Worm (Caenorhabditis elegans): ENCODE results near the gene F43C1.7.

Gene F43C1.7

ce11 chrIII:4277762-4278161, 35.4 kb upstream of the F43C1.7 start:
- no peak for TF ChIP-seq lin-54 (GFP tag; optimal IDR thresholded peaks at IDR 0.05)

- TF ChIP-seq tbp1 (GFP tag; optimal IDR thresholded peaks at IDR 0.05) (no peak), egrh-3 (GFP tag; IDR thresholded peaks at IDR 0.05) (peak; percentile 39; the same call in 1 of the 2 replicates), zfh-2 (GFP tag; conservative IDR thresholded peaks at IDR 0.05) (0 out of 2 replicates have a peak, but pooled peaks have one; percentile 28)
Observed at ce11 chrIII:4276277-4276676, 33.9 kb upstream of the F43C1.7 start.

- TF ChIP-seq atf-7 (tag; optimal IDR thresholded peaks at IDR 0.05), result no peak
- TF ChIP-seq nfyb-1 (GFP tag; IDR thresholded peaks at IDR 0.05), result peak; percentile 67
Observed at ce11 chrIII:4275704-4276103, 33.3 kb upstream of the F43C1.7 start.

- no peak for TF ChIP-seq egl-44 (GFP tag; IDR thresholded peaks at IDR 0.05)
- no peak for TF ChIP-seq zim-3 (tag; optimal IDR thresholded peaks at IDR 0.05)
- TF ChIP-seq attf-3 (GFP tag; conservative IDR thresholded peaks at IDR 0.05), result no peak
- TF ChIP-seq C06A6.2 (GFP tag; conservative IDR thresholded peaks at IDR 0.05), result no peak
- 0 out of 2 replicates have a peak, but pooled peaks have one; percentile 9 for TF ChIP-seq D2030.7 (GFP tag; IDR thresholded peaks at IDR 0.05)
- TF ChIP-seq F52B5.7 (tag; optimal IDR thresholded peaks at IDR 0.05), result no peak
- TF ChIP-seq dpl-1 (GFP tag; optimal IDR thresholded peaks at IDR 0.05), result no peak
- TF ChIP-seq zfh-2 (GFP tag; conservative IDR thresholded peaks at IDR 0.05), result no peak
- no peak for TF ChIP-seq rcor-1 (GFP tag; IDR thresholded peaks at IDR 0.05)
- no peak for TF ChIP-seq T26A5.8 (tag; optimal IDR thresholded peaks at IDR 0.05)
- no peak for TF ChIP-seq ceh-79 (tag; optimal IDR thresholded peaks at IDR 0.05)
- no peak for TF ChIP-seq ztf-6 (GFP tag; IDR thresholded peaks at IDR 0.05)
- TF ChIP-seq F55B11.4 (tag; optimal IDR thresholded peaks at IDR 0.05; ENCODE audit: borderline replicate concordance, insufficient read depth), result no peak
- peak; percentile 18; the same call in 1 of the 2 replicates for TF ChIP-seq hmg-1.2 (GFP tag; IDR thresholded peaks at IDR 0.05)
Observed at ce11 chrIII:4274524-4274923, 32.1 kb upstream of the F43C1.7 start.

ce11 chrIII:4272864-4273263, 30.5 kb upstream of the F43C1.7 start:
- TF ChIP-seq unc-62 (GFP tag; optimal IDR thresholded peaks at IDR 0.05) (peak; percentile 13), B0336.3 (GFP tag; IDR thresholded peaks at IDR 0.05) (no peak), hmg-1.2 (GFP tag; IDR thresholded peaks at IDR 0.05) (no peak), mcd-1 (GFP tag; IDR thresholded peaks at IDR 0.05) (no peak)

- TF ChIP-seq snpc-1.3 (tag; optimal IDR thresholded peaks at IDR 0.05; ENCODE audit: insufficient read depth) (no peak), Y53G8AR.9 (GFP tag; conservative IDR thresholded peaks at IDR 0.05) (no peak), nhr-179 (tag; optimal IDR thresholded peaks at IDR 0.05) (no peak), unc-62 (GFP tag; optimal IDR thresholded peaks at IDR 0.05) (no peak), F39B2.1 (GFP tag; IDR thresholded peaks at IDR 0.05) (no peak), C06A6.2 (GFP tag; conservative IDR thresholded peaks at IDR 0.05) (no peak), F23B12.7 (tag; optimal IDR thresholded peaks at IDR 0.05; ENCODE audit: insufficient read depth) (no peak), somi-1 (GFP tag; optimal IDR thresholded peaks at IDR 0.05) (no peak), dpl-1 (GFP tag; optimal IDR thresholded peaks at IDR 0.05) (no peak), Y67H2A.10 (GFP tag; conservative IDR thresholded peaks at IDR 0.05) (no peak), aptf-2 (GFP tag; conservative IDR thresholded peaks at IDR 0.05) (no peak), Y79H2A.3 (GFP tag; conservative IDR thresholded peaks at IDR 0.05) (no peak), B0336.3 (GFP tag; IDR thresholded peaks at IDR 0.05) (no peak), K11D2.4 (GFP tag; IDR thresholded peaks at IDR 0.05) (no peak), lin-26 (GFP tag; IDR thresholded peaks at IDR 0.05) (no peak)
Observed at ce11 chrIII:4271059-4271458, 28.7 kb upstream of the F43C1.7 start.
